Fruit fly (Drosophila melanogaster) whole organism, prepupa: ENCODE measurements around the gene CG34323.

ENCODE experiments used
- Blimp-1 ChIP-seq: fragments of 200-800 bp; sonication (Bioruptor generic); optimal IDR thresholded peaks from 3 replicates; lab custom pipeline; 2017; ENCODE audit warnings: missing biosample characterization, missing genetic modification characterization, mild to moderate bottlenecking, moderate library complexity, missing genetic modification reagents
- CG10669 ChIP-seq: fragments of 200-800 bp; sonication (Bioruptor generic); optimal IDR thresholded peaks from 3 replicates; lab custom pipeline; 2018; ENCODE audit warnings: missing biosample characterization, mild to moderate bottlenecking, missing genetic modification characterization, moderate library complexity
- CG11294 ChIP-seq: fragments of 200-800 bp; sonication (Bioruptor generic); IDR thresholded peaks from 2 replicates; pipeline ENCODE4 v1.3.6; 2022; ENCODE audit warnings: missing biosample characterization, missing genetic modification characterization
- CG11762 ChIP-seq: fragments of 200-800 bp; sonication (Bioruptor generic); optimal IDR thresholded peaks from 3 replicates; lab custom pipeline; 2016; ENCODE audit warnings: missing biosample characterization, missing genetic modification characterization; ENCODE audit not compliant: insufficient read depth
- CG11902 ChIP-seq: fragments of 200-800 bp; sonication (Bioruptor generic); optimal IDR thresholded peaks from 3 replicates; lab custom pipeline; 2016; ENCODE audit warnings: missing biosample characterization, missing genetic modification characterization
- CG1621 ChIP-seq: fragments of 200-800 bp; sonication (Bioruptor generic); optimal IDR thresholded peaks from 3 replicates; lab custom pipeline; 2018; ENCODE audit warnings: missing biosample characterization, mild to moderate bottlenecking, missing genetic modification characterization
- CG16779 ChIP-seq: fragments of 200-800 bp; sonication (Bioruptor generic); optimal IDR thresholded peaks from 3 replicates; lab custom pipeline; 2017; ENCODE audit warnings: missing biosample characterization, mild to moderate bottlenecking, missing genetic modification characterization
- CG3032 ChIP-seq: fragments of 200-800 bp; optimal IDR thresholded peaks from 2 replicates; lab custom pipeline; 2019; ENCODE audit warnings: missing biosample characterization, mild to moderate bottlenecking, missing genetic modification characterization, moderate library complexity
- CG32006 ChIP-seq: fragments of 200-800 bp; sonication (Bioruptor generic); optimal IDR thresholded peaks from 3 replicates; lab custom pipeline; 2017; ENCODE audit warnings: missing biosample characterization, mild to moderate bottlenecking, missing genetic modification characterization
- CG3919 ChIP-seq: fragments of 200-800 bp; sonication (Bioruptor generic); optimal IDR thresholded peaks from 3 replicates; lab custom pipeline; 2016; ENCODE audit warnings: missing biosample characterization, missing genetic modification characterization
- CG4318 ChIP-seq: fragments of 200-800 bp; sonication (Bioruptor generic); optimal IDR thresholded peaks from 3 replicates; lab custom pipeline; 2017; ENCODE audit warnings: missing biosample characterization, mild to moderate bottlenecking, missing genetic modification characterization
- CG6276 ChIP-seq: fragments of 200-800 bp; sonication (Bioruptor generic); optimal IDR thresholded peaks from 2 replicates; lab custom pipeline; 2017; ENCODE audit warnings: missing biosample characterization, mild to moderate bottlenecking, missing genetic modification characterization
- CG6792 ChIP-seq: fragments of 200-800 bp; sonication (Bioruptor generic); optimal IDR thresholded peaks from 3 replicates; lab custom pipeline; 2016; ENCODE audit warnings: missing biosample characterization, missing genetic modification characterization
- CG6808 ChIP-seq: fragments of 200-800 bp; sonication (Bioruptor generic); optimal IDR thresholded peaks from 3 replicates; lab custom pipeline; 2017; ENCODE audit warnings: missing biosample characterization, missing genetic modification characterization, mild to moderate bottlenecking, moderate library complexity, missing genetic modification reagents
- CG7368 ChIP-seq: fragments of 200-800 bp; sonication (Bioruptor generic); optimal IDR thresholded peaks from 3 replicates; lab custom pipeline; 2016; ENCODE audit warnings: missing biosample characterization, missing genetic modification characterization
- Eip78C ChIP-seq: fragments of 200-800 bp; sonication (Bioruptor generic); peaks from one replicate; lab custom pipeline; 2016; ENCODE audit warnings: missing biosample characterization, missing genetic modification characterization
- Ets21C ChIP-seq: fragments of 200-800 bp; sonication (Bioruptor generic); optimal IDR thresholded peaks from 3 replicates; lab custom pipeline; 2016; ENCODE audit warnings: missing biosample characterization, missing genetic modification characterization
- Hr4 ChIP-seq: fragments of 200-800 bp; sonication (Bioruptor generic); optimal IDR thresholded peaks from 3 replicates; lab custom pipeline; 2016; ENCODE audit warnings: missing biosample characterization, missing genetic modification characterization
- Smox ChIP-seq: fragments of 200-800 bp; sonication (Bioruptor generic); optimal IDR thresholded peaks from 3 replicates; lab custom pipeline; 2016; ENCODE audit warnings: missing biosample characterization, missing genetic modification characterization
- Sox102F ChIP-seq: fragments of 200-800 bp; sonication (Bioruptor generic); optimal IDR thresholded peaks from 2 replicates; lab custom pipeline; 2016; ENCODE audit warnings: missing biosample characterization, mild to moderate bottlenecking, missing genetic modification characterization
- Sox15 ChIP-seq: fragments of 200-800 bp; sonication (Bioruptor generic); optimal IDR thresholded peaks from 3 replicates; lab custom pipeline; 2016; ENCODE audit warnings: missing biosample characterization, missing genetic modification characterization
- achi ChIP-seq: fragments of 200-800 bp; sonication (Bioruptor generic); optimal IDR thresholded peaks from 3 replicates; lab custom pipeline; 2016; ENCODE audit warnings: missing biosample characterization, missing genetic modification characterization
- cyc ChIP-seq: fragments of 200-800 bp; sonication (Bioruptor generic); optimal IDR thresholded peaks from 3 replicates; lab custom pipeline; 2016; ENCODE audit warnings: missing biosample characterization, missing genetic modification characterization
- dsx ChIP-seq: fragments of 200-800 bp; optimal IDR thresholded peaks from 3 replicates; lab custom pipeline; 2019; ENCODE audit warnings: missing biosample characterization, mild to moderate bottlenecking, missing genetic modification characterization, moderate library complexity; ENCODE audit not compliant: poor library complexity, severe bottlenecking
- esn ChIP-seq: fragments of 200-800 bp; sonication (Bioruptor generic); optimal IDR thresholded peaks from 2 replicates; lab custom pipeline; 2016; ENCODE audit warnings: missing biosample characterization, mild to moderate bottlenecking, missing genetic modification characterization, moderate library complexity
- fkh ChIP-seq: fragments of 200-800 bp; sonication (Bioruptor generic); optimal IDR thresholded peaks from 3 replicates; lab custom pipeline; 2017; ENCODE audit warnings: missing biosample characterization, mild to moderate bottlenecking, missing genetic modification characterization, moderate library complexity
- lz ChIP-seq: fragments of 200-800 bp; sonication (Bioruptor generic); optimal IDR thresholded peaks from 3 replicates; lab custom pipeline; 2016; ENCODE audit warnings: missing biosample characterization, missing genetic modification characterization
- net ChIP-seq: fragments of 200-800 bp; sonication (Bioruptor generic); optimal IDR thresholded peaks from 3 replicates; lab custom pipeline; 2016; ENCODE audit warnings: missing biosample characterization, missing genetic modification characterization
- pdm3 ChIP-seq: fragments of 200-800 bp; sonication (Bioruptor generic); optimal IDR thresholded peaks from 3 replicates; lab custom pipeline; 2016; ENCODE audit warnings: missing biosample characterization, missing genetic modification characterization
- spab ChIP-seq: fragments of 200-800 bp; sonication (Bioruptor generic); optimal IDR thresholded peaks from 2 replicates; lab custom pipeline; 2017; ENCODE audit warnings: missing biosample characterization, mild to moderate bottlenecking, missing genetic modification characterization, missing genetic modification reagents
- ss ChIP-seq, 2 experiments: fragments of 200-800 bp; sonication (Bioruptor generic); optimal IDR thresholded peaks; 2 replicates in 1 of 2; 3 replicates in 1 of 2; lab custom pipeline; 2017 to 2018; ENCODE audit warnings: mild to moderate bottlenecking in 2 of 2, missing biosample characterization in 2 of 2, missing genetic modification characterization in 2 of 2, moderate library complexity in 1 of 2
- svp ChIP-seq: fragments of 200-800 bp; sonication (Bioruptor generic); peaks from one replicate; lab custom pipeline; 2016; ENCODE audit warnings: missing biosample characterization, missing genetic modification characterization
- topi ChIP-seq: fragments of 200-800 bp; sonication (Bioruptor generic); optimal IDR thresholded peaks from 3 replicates; lab custom pipeline; 2016; ENCODE audit warnings: missing biosample characterization, missing genetic modification characterization
- vri ChIP-seq: fragments of 200-800 bp; sonication (Bioruptor generic); optimal IDR thresholded peaks from 3 replicates; lab custom pipeline; 2016; ENCODE audit warnings: missing biosample characterization, mild to moderate bottlenecking, missing genetic modification characterization

Gene CG34323

DNA sequence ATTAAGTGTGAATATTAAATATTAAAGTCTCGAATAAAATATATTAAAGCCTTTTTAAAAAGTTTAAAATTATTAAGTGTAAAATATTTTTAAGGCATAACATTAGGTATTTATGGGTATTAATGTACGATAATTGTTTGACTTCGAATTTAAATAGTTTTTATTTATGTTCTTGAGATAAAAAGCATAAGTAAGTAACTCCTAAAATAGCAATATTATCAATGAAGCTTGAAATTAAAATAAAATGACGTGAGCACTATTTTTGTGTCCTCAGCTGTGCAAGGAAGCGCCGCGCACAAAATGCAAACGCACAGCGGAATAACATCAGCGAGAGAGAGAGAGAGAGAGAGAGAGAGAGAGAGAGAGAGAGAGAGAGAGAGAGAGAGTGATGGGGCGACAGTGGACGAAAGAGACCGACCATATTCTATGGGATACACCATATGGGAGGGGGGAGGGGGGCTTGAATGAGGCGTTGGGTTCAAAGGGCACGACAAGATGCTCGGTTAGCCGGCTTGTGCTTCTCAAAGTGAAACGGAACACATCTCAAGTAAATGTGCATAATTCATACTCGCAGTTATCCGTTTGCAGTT lies 20.1 kb downstream of the CG34323 start:
- TF ChIP-seq Ets21C (GFP tag; lab: Kevin White, UChicago) (no peak), CG3919 (GFP tag; lab: Kevin White, UChicago) (peak; percentile 0), dsx (GFP tag; lab: Kevin White, UChicago) (peak; percentile 7), CG6792 (no peak), CG10669 (GFP tag; lab: Kevin White, UChicago) (peak; percentile 4), Eip78C (peak; percentile 51)

DNA sequence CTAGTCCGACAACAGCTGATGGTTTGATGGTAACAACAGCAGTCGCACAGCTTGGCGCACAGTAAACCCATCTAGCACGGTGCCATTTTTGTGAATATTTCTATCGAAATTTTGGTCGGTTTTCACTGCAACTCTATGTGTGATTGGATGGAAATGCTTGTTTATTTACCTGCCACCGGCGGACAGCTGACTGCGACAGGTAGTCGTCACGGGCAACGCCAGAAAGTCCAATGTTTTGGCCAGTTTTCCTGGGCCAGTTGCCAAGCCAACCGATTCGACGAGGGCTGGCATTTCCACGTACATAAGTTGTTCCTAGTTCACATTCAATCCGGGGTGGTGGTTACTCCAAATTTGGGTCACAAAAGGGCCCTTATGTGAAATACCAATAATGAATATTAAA lies 33.5 kb downstream of the CG34323 start, which contains the start of gene CG11356:
Gene CG11356 (minus strand): TSS at position 101 of the 400 bp plus-strand sequence.
- TF ChIP-seq achi (GFP tag; lab: Kevin White, UChicago) (no peak), pdm3 (GFP tag; lab: Kevin White, UChicago) (no peak), CG16779 (no peak), CG1621 (tag; lab: Kevin White, UChicago) (no peak), CG6276 (GFP tag; lab: Kevin White, UChicago) (no peak), vri (GFP tag; lab: Kevin White, UChicago) (no peak), net (GFP tag; lab: Kevin White, UChicago) (no peak), fkh (GFP tag; lab: Kevin White, UChicago) (no peak), Sox15 (GFP tag; lab: Kevin White, UChicago) (no peak), ss (GFP tag; optimal IDR thresholded peaks at IDR 0.05; lab: Kevin White, UChicago) (no peak), Hr4 (GFP tag; lab: Kevin White, UChicago) (no peak), CG6808 (GFP tag; lab: Kevin White, UChicago) (no peak), CG3919 (GFP tag; lab: Kevin White, UChicago) (no peak), CG7368 (no peak), Blimp-1 (GFP tag; lab: Kevin White, UChicago) (no peak)

- no peak for TF ChIP-seq esn (GFP tag; lab: Kevin White, UChicago)
- peak; percentile 1 for TF ChIP-seq svp (GFP tag; lab: Kevin White, UChicago)
- no peak for TF ChIP-seq spab (GFP tag; lab: Kevin White, UChicago)
- no peak for TF ChIP-seq ss (GFP tag; optimal IDR thresholded peaks at IDR 0.05; lab: Kevin White, UChicago)
- TF ChIP-seq, all 60 proteins: peak for 1
Measured at dm6 chrX:12104219-12104618, 34.0 kb downstream of the CG34323 start.

DNA sequence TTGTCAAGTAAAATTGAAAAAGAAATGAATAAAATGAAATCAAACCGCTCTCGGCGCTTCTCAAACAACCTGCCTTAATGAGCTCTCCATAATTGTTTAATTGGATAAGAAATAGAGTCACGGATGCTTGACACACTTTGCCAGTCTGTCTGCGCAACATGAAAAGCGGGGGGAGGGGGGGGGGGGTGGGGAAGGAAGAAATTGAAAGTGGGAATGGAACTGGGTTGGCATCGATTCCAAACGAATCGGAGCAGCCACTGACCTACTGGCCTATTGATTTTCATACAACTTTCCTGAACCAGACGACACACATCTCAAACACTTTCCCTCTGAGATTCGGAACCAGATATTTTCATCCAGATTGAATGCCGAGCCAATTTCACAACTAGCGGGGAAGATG lies 36.7 kb downstream of the CG34323 start, which contains the start of gene CG2750:
Gene CG2750 (plus strand): TSS at position 301 of the 400 bp plus-strand sequence.
- no peak for TF ChIP-seq CG6808 (GFP tag; lab: Kevin White, UChicago)
- no peak for TF ChIP-seq CG6792
- TF ChIP-seq dsx (GFP tag; lab: Kevin White, UChicago) = no peak
- no peak for TF ChIP-seq Sox15 (GFP tag; lab: Kevin White, UChicago)
- no peak for TF ChIP-seq CG3032 (tag; lab: Kevin White, UChicago)
- no peak for TF ChIP-seq fkh (GFP tag; lab: Kevin White, UChicago)
- no peak for TF ChIP-seq svp (GFP tag; lab: Kevin White, UChicago)
- no peak for TF ChIP-seq Smox
- no peak for TF ChIP-seq Ets21C (GFP tag; lab: Kevin White, UChicago)
- no peak for TF ChIP-seq CG16779
- no peak for TF ChIP-seq CG11762 (GFP tag; lab: Kevin White, UChicago)
- TF ChIP-seq Sox102F (GFP tag; lab: Kevin White, UChicago) = no peak
- TF ChIP-seq CG11902 (GFP tag; lab: Kevin White, UChicago) = no peak
- TF ChIP-seq lz (GFP tag; lab: Kevin White, UChicago) = no peak
- no peak for TF ChIP-seq vri (GFP tag; lab: Kevin White, UChicago)
- no peak for TF ChIP-seq CG32006 (GFP tag; lab: Kevin White, UChicago)
- TF ChIP-seq CG4318 (GFP tag; lab: Kevin White, UChicago) = no peak
- no peak for TF ChIP-seq topi (GFP tag; lab: Kevin White, UChicago)
- TF ChIP-seq CG11294 (GFP tag; lab: Robert Waterston, UW) = no peak
- TF ChIP-seq cyc (GFP tag; lab: Kevin White, UChicago) = no peak
- TF ChIP-seq, all 60 proteins: peak for 0
